1 fruit fly cellular context compared by ENCODE assay signal in the genomic region with DNA sequence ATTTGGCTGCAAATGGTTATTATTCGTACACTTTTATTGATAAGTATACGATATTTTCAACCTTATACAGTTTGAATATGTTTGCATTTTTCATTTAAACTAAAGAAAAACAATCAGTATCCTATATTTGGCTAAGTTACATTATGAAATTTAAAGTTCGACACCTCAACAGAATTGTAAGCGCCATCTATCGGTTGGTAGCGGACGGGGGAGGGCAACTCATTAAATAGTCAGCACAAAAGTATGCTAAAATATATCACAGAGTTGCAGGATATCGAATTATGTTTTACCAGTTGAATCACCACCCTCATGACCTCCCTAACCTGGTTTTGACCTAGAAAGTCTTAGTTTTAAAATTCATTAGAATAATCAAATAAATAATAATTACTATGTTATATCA.
A peak's percentile ranks its signal among the peaks of the same experiment; 100 is the strongest.
TF ChIP-seq lines count a peak whose summit lies in the region.

No protein-coding gene starts in this region.

TF ChIP-seq in whole organism, embryonic, 481 proteins besides CTCF, POLR2A, EP300 and RAD21 (continued from another document):
- TF ChIP-seq ci (GFP tag; IDR thresholded peaks at IDR 0.05; lab: Robert Waterston, UW) (peak; percentile 42; the same call in 1 of the 3 replicates), CG31365 (tag; optimal IDR thresholded peaks at IDR 0.05; lab: Kevin White, UChicago) (no peak), ato (GFP tag; IDR thresholded peaks at IDR 0.05; lab: Robert Waterston, UW; ENCODE audit: partially characterized antibody) (no peak), MBD-R2 (GFP tag; IDR thresholded peaks at IDR 0.05; lab: Robert Waterston, UW) (no peak), CkIIα-i1 (GFP tag; IDR thresholded peaks at IDR 0.05; lab: Robert Waterston, UW) (no peak), sug (tag; optimal IDR thresholded peaks at IDR 0.05; lab: Kevin White, UChicago) (peak; percentile 14), Dp (GFP tag; optimal IDR thresholded peaks at IDR 0.05; lab: Kevin White, UChicago) (no peak), CG10267 (tag; optimal IDR thresholded peaks at IDR 0.05; lab: Kevin White, UChicago) (peak; percentile 2), H15 (GFP tag; IDR thresholded peaks at IDR 0.05; lab: Robert Waterston, UW) (0 out of 3 replicates have a peak, but pooled peaks have one; percentile 24), ranshi (GFP tag; IDR thresholded peaks at IDR 0.05; lab: Robert Waterston, UW) (no peak), HLH4C (GFP tag; IDR thresholded peaks at IDR 0.05; lab: Robert Waterston, UW; ENCODE audit: partially characterized antibody) (no peak), HLH3B (GFP tag; IDR thresholded peaks at IDR 0.05; lab: Robert Waterston, UW) (peak; percentile 10; the same call in 1 of the 2 replicates), CG11504 (tag; optimal IDR thresholded peaks at IDR 0.05; lab: Kevin White, UChicago) (peak; percentile 4), CG34224 (GFP tag; IDR thresholded peaks at IDR 0.05; lab: Robert Waterston, UW; ENCODE audit: partially characterized antibody) (no peak), Dek (tag; optimal IDR thresholded peaks at IDR 0.05; lab: Kevin White, UChicago) (no peak), CG8388 (GFP tag; optimal IDR thresholded peaks at IDR 0.05; lab: Kevin White, UChicago) (no peak), Dip3 (GFP tag; optimal IDR thresholded peaks at IDR 0.05; lab: Kevin White, UChicago) (no peak), CG4854 (GFP tag; optimal IDR thresholded peaks at IDR 0.05; lab: Kevin White, UChicago) (no peak), CG7987 (GFP tag; optimal IDR thresholded peaks at IDR 0.05; lab: Kevin White, UChicago) (peak; percentile 1), CG7786 (GFP tag; optimal IDR thresholded peaks at IDR 0.05; lab: Kevin White, UChicago) (no peak), Fer1 (GFP tag; optimal IDR thresholded peaks at IDR 0.05; lab: Kevin White, UChicago) (no peak), caup (GFP tag; optimal IDR thresholded peaks at IDR 0.05; lab: Kevin White, UChicago; ENCODE audit: severe bottlenecking) (peak; percentile 9), CG3163 (GFP tag; optimal IDR thresholded peaks at IDR 0.05; lab: Kevin White, UChicago) (no peak), Med (GFP tag; lab: Kevin White, UChicago) (peak; percentile 94), CG31441 (GFP tag; IDR thresholded peaks at IDR 0.05; lab: Robert Waterston, UW) (no peak), CG31224 (GFP tag; IDR thresholded peaks at IDR 0.05; lab: Robert Waterston, UW) (no peak), bigmax (GFP tag; optimal IDR thresholded peaks at IDR 0.05; lab: Kevin White, UChicago) (no peak), CG13624 (GFP tag; optimal IDR thresholded peaks at IDR 0.05; lab: Kevin White, UChicago) (peak; percentile 9), CG17186 (GFP tag; optimal IDR thresholded peaks at IDR 0.05; lab: Kevin White, UChicago) (no peak), CG1603 (tag; optimal IDR thresholded peaks at IDR 0.05; lab: Kevin White, UChicago) (peak; percentile 26), gro (GFP tag; optimal IDR thresholded peaks at IDR 0.05; lab: Kevin White, UChicago) (peak; percentile 37), Fer3 (tag; optimal IDR thresholded peaks at IDR 0.05; lab: Kevin White, UChicago) (no peak), pita (GFP tag; optimal IDR thresholded peaks at IDR 0.05; lab: Kevin White, UChicago) (peak; percentile 32), Mrtf (GFP tag; IDR thresholded peaks at IDR 0.05; lab: Robert Waterston, UW) (no peak), odd (GFP tag; optimal IDR thresholded peaks at IDR 0.05; lab: Kevin White, UChicago) (peak; percentile 4), NfI (GFP tag; optimal IDR thresholded peaks at IDR 0.05; lab: Kevin White, UChicago) (no peak), disco-r (GFP tag; optimal IDR thresholded peaks at IDR 0.05; lab: Kevin White, UChicago) (no peak), fru (optimal IDR thresholded peaks at IDR 0.05; lab: Kevin White, UChicago) (no peak), lab (GFP tag; optimal IDR thresholded peaks at IDR 0.05; lab: Kevin White, UChicago) (peak; percentile 9), sna (GFP tag; IDR thresholded peaks at IDR 0.05; lab: Robert Waterston, UW; ENCODE audit: partially characterized antibody) (no peak), jumu (GFP tag; optimal IDR thresholded peaks at IDR 0.05; lab: Kevin White, UChicago) (no peak), CG4424 (GFP tag; optimal IDR thresholded peaks at IDR 0.05; lab: Kevin White, UChicago) (peak; percentile 7), esg (GFP tag; conservative IDR thresholded peaks at IDR 0.05; lab: Robert Waterston, UW) (no peak), Atf-2 (GFP tag; optimal IDR thresholded peaks at IDR 0.05; lab: Kevin White, UChicago) (no peak), HLHmδ (GFP tag; optimal IDR thresholded peaks at IDR 0.05; lab: Kevin White, UChicago) (peak; percentile 7), Rfx (GFP tag; IDR thresholded peaks at IDR 0.05; lab: Robert Waterston, UW) (peak; percentile 21; the same call in 1 of the 2 replicates), CG9817 (tag; optimal IDR thresholded peaks at IDR 0.05; lab: Kevin White, UChicago) (no peak), CG14860 (GFP tag; IDR thresholded peaks at IDR 0.05; lab: Robert Waterston, UW; ENCODE audit: partially characterized antibody) (no peak), B-H2 (GFP tag; optimal IDR thresholded peaks at IDR 0.05; lab: Kevin White, UChicago) (no peak), B-H1 (GFP tag; IDR thresholded peaks at IDR 0.05; lab: Robert Waterston, UW) (no peak), chm (GFP tag; IDR thresholded peaks at IDR 0.05; lab: Robert Waterston, UW) (0 out of 2 replicates have a peak, but pooled peaks have one; percentile 11), insv (GFP tag; optimal IDR thresholded peaks at IDR 0.05; lab: Kevin White, UChicago) (peak in 1 of 2 experiments; percentile 9), CG17385 (GFP tag; optimal IDR thresholded peaks at IDR 0.05; lab: Kevin White, UChicago) (no peak), CG17361 (GFP tag; IDR thresholded peaks at IDR 0.05; lab: Robert Waterston, UW) (peak; percentile 24; the same call in 1 of the 3 replicates), sens (GFP tag; lab: Kevin White, UChicago) (peak; percentile 71), NK7.1 (GFP tag; optimal IDR thresholded peaks at IDR 0.05; lab: Kevin White, UChicago) (peak; percentile 18), h (optimal IDR thresholded peaks at IDR 0.05; lab: Kevin White, UChicago) (no peak), hkb (optimal IDR thresholded peaks at IDR 0.05; lab: Kevin White, UChicago) (no peak), hkb (GFP tag; IDR thresholded peaks at IDR 0.05; lab: Robert Waterston, UW) (0 out of 2 replicates have a peak, but pooled peaks have one; percentile 15), ken (GFP tag; IDR thresholded peaks at IDR 0.05; lab: Robert Waterston, UW) (no peak), dmrt11E (tag; optimal IDR thresholded peaks at IDR 0.05; lab: Kevin White, UChicago) (no peak), CG18262 (tag; optimal IDR thresholded peaks at IDR 0.05; lab: Kevin White, UChicago) (peak; percentile 4), Ravus (GFP tag; IDR thresholded peaks at IDR 0.05; lab: Robert Waterston, UW) (no peak), nau (GFP tag; optimal IDR thresholded peaks at IDR 0.05; lab: Kevin White, UChicago) (no peak), CG42726 (GFP tag; IDR thresholded peaks at IDR 0.05; lab: Robert Waterston, UW; ENCODE audit: partially characterized antibody) (no peak), Jarid2 (GFP tag; optimal IDR thresholded peaks at IDR 0.05; lab: Kevin White, UChicago) (no peak), CG14667 (GFP tag; IDR thresholded peaks at IDR 0.05; lab: Robert Waterston, UW) (no peak), inv (GFP tag; IDR thresholded peaks at IDR 0.05; lab: Robert Waterston, UW; ENCODE audit: partially characterized antibody) (no peak), CG10959 (GFP tag; IDR thresholded peaks at IDR 0.05; lab: Robert Waterston, UW) (peak; percentile 5; the same call in 1 of the 2 replicates), CG14710 (tag; optimal IDR thresholded peaks at IDR 0.05; lab: Kevin White, UChicago) (no peak), NC2α (GFP tag; optimal IDR thresholded peaks at IDR 0.05; lab: Kevin White, UChicago) (no peak), fd102C (GFP tag; optimal IDR thresholded peaks at IDR 0.05; lab: Kevin White, UChicago) (no peak), Hr78 (GFP tag; optimal IDR thresholded peaks at IDR 0.05; lab: Kevin White, UChicago) (no peak), Gsc (GFP tag; IDR thresholded peaks at IDR 0.05; lab: Robert Waterston, UW) (no peak), CG11085 (GFP tag; IDR thresholded peaks at IDR 0.05; lab: Robert Waterston, UW) (no peak), CG7839 (tag; optimal IDR thresholded peaks at IDR 0.05; lab: Kevin White, UChicago) (peak; percentile 24), Xrp1 (GFP tag; IDR thresholded peaks at IDR 0.05; lab: Robert Waterston, UW) (peak; percentile 15; the same call in 1 of the 2 replicates), vvl (GFP tag; IDR thresholded peaks at IDR 0.05; lab: Robert Waterston, UW) (peak; percentile 27; the same call in 1 of the 2 replicates), Mes4 (GFP tag; optimal IDR thresholded peaks at IDR 0.05; lab: Kevin White, UChicago) (no peak), D19B (GFP tag; optimal IDR thresholded peaks at IDR 0.05; lab: Kevin White, UChicago) (no peak), CG2199 (GFP tag; IDR thresholded peaks at IDR 0.05; lab: Robert Waterston, UW) (peak; percentile 10; the same call in 1 of the 3 replicates), mam (GFP tag; optimal IDR thresholded peaks at IDR 0.05; lab: Kevin White, UChicago) (no peak), pnt (GFP tag; optimal IDR thresholded peaks at IDR 0.05; lab: Kevin White, UChicago) (no peak), CG10979 (tag; optimal IDR thresholded peaks at IDR 0.05; lab: Kevin White, UChicago) (peak; percentile 2), CG32532 (GFP tag; IDR thresholded peaks at IDR 0.05; lab: Robert Waterston, UW) (peak; percentile 20; the same call in 1 of the 2 replicates), grn (GFP tag; optimal IDR thresholded peaks at IDR 0.05; lab: Kevin White, UChicago) (no peak), CG10366 (GFP tag; IDR thresholded peaks at IDR 0.05; lab: Robert Waterston, UW) (no peak), CG12299 (tag; optimal IDR thresholded peaks at IDR 0.05; lab: Kevin White, UChicago) (no peak), HmgD (GFP tag; optimal IDR thresholded peaks at IDR 0.05; lab: Kevin White, UChicago) (no peak), dan (GFP tag; IDR thresholded peaks at IDR 0.05; lab: Robert Waterston, UW) (no peak), CG17328 (GFP tag; IDR thresholded peaks at IDR 0.05; lab: Robert Waterston, UW) (peak; percentile 30; the same call in 1 of the 2 replicates), CG14441 (GFP tag; IDR thresholded peaks at IDR 0.05; lab: Robert Waterston, UW) (no peak), CG1024 (GFP tag; IDR thresholded peaks at IDR 0.05; lab: Robert Waterston, UW) (no peak), CG8290 (GFP tag; optimal IDR thresholded peaks at IDR 0.05; lab: Kevin White, UChicago) (no peak), CG8290 (tag; optimal IDR thresholded peaks at IDR 0.05; lab: Kevin White, UChicago) (no peak), gsb-n (tag; optimal IDR thresholded peaks at IDR 0.05; lab: Kevin White, UChicago) (no peak), hbn (GFP tag; IDR thresholded peaks at IDR 0.05; lab: Robert Waterston, UW; ENCODE audit: partially characterized antibody) (no peak)
TF ChIP-seq in whole organism, embryonic: peak in this region for 38.
